Worm (Caenorhabditis elegans) whole organism, L1 larva: ENCODE data around the gene fbxc-21.

Source experiments
- F16B12.6 ChIP-seq: fragments of 150-350 bp; optimal IDR thresholded peaks from 2 replicates; lab custom pipeline; 2014; ENCODE audit warnings: missing biosample characterization, missing genetic modification characterization
- Y116A8C.19 ChIP-seq: sonication (generic microtip); optimal IDR thresholded peaks from 2 replicates; lab custom pipeline; 2016; ENCODE audit warnings: missing compliant biosample characterization, missing genetic modification characterization, borderline replicate concordance
- aha-1 ChIP-seq: fragments of 150-350 bp; optimal IDR thresholded peaks from 2 replicates; lab custom pipeline; 2014; ENCODE audit warnings: missing biosample characterization, missing genetic modification characterization
- ets-5 ChIP-seq: fragments of 200-800 bp; sonication (Bioruptor generic); IDR thresholded peaks from 2 replicates; pipeline ENCODE4 v1.3.6; 2022; ENCODE audit warnings: missing genetic modification characterization, missing compliant biosample characterization
- mep-1 ChIP-seq: fragments of 150-350 bp; optimal IDR thresholded peaks from 2 replicates; lab custom pipeline; 2014; ENCODE audit warnings: missing biosample characterization, missing genetic modification characterization
- zag-1 ChIP-seq: fragments of 150-350 bp; optimal IDR thresholded peaks from 2 replicates; lab custom pipeline; 2014; ENCODE audit warnings: missing biosample characterization, missing genetic modification characterization

DNA sequence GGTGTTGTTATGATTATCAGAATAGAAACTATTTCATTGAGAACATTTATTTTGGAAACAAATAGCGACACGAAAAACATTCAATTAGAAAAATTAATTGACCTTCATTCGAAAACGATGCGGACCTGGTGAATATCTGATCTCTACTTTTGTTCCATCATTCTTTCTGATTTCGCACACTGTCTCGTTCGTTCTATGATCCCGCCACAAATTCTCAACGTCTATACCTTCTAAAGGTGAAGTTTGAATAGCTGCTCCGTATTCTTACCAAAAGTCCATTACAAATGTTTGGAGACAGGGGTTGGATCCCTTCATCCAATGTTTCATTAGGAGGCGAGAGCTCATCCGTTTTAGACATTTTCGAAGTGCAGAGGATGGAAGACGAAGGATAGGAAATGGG, 40.9 kb downstream of the fbxc-21 start, which contains the start of gene fbxb-16:
- no peak for TF ChIP-seq ets-5 (GFP tag; lab: Robert Waterston, UW)
- TF ChIP-seq Y116A8C.19 (tag; lab: Kevin White, UChicago), result no peak
- no peak for TF ChIP-seq zag-1
- no peak for TF ChIP-seq F16B12.6
- no peak for TF ChIP-seq aha-1 (tag; lab: Kevin White, UChicago)
- TF ChIP-seq mep-1, result no peak
